Fruit fly (Drosophila melanogaster): ENCODE data around the gene Uch-L5.

The Uch-L5 gene

dm6 chr3L:9441907-9442479, 34.8 kb downstream of the Uch-L5 start, which contains the start of the genes Bet3 and Nf-YA (continued):
- TF ChIP-seq Fer3 (tag; optimal IDR thresholded peaks at IDR 0.05) = peak; percentile 16
- peak; percentile 25 for TF ChIP-seq NC2β (GFP tag; optimal IDR thresholded peaks at IDR 0.05)
- TF ChIP-seq CG10209 (GFP tag; optimal IDR thresholded peaks at IDR 0.05) = peak; percentile 36
- TF ChIP-seq Atf6 (GFP tag; IDR thresholded peaks at IDR 0.05) = 0 out of 2 replicates have a peak, but pooled peaks have one; percentile 16
- peak; percentile 55 for TF ChIP-seq bcd (GFP tag; optimal IDR thresholded peaks at IDR 0.05)
- peak; percentile 74 for TF ChIP-seq CG30403 (GFP tag; optimal IDR thresholded peaks at IDR 0.05)
- TF ChIP-seq CG9817 (tag; optimal IDR thresholded peaks at IDR 0.05) = peak; percentile 58
- TF ChIP-seq tll (GFP tag; optimal IDR thresholded peaks at IDR 0.05) = no peak
- TF ChIP-seq B-H2 (GFP tag; optimal IDR thresholded peaks at IDR 0.05) = peak; percentile 69
- peak; percentile 95 for TF ChIP-seq MBD-R2 (GFP tag; IDR thresholded peaks at IDR 0.05)
- peak; percentile 67 for TF ChIP-seq HmgD (GFP tag; optimal IDR thresholded peaks at IDR 0.05)
- TF ChIP-seq CG15514 (GFP tag; optimal IDR thresholded peaks at IDR 0.05) = peak; percentile 82
- TF ChIP-seq unc-4 (GFP tag; IDR thresholded peaks at IDR 0.05; ENCODE audit: partially characterized antibody) = peak; percentile 86
- TF ChIP-seq Jarid2 (GFP tag; optimal IDR thresholded peaks at IDR 0.05) = peak; percentile 20
- TF ChIP-seq pita (GFP tag; optimal IDR thresholded peaks at IDR 0.05) = peak; percentile 37
- peak in 1 of 2 experiments; percentile 28 for TF ChIP-seq bsh (GFP tag; optimal IDR thresholded peaks at IDR 0.05)
- no peak for TF ChIP-seq CG8765 (GFP tag; IDR thresholded peaks at IDR 0.05)
- TF ChIP-seq CG30020 (tag; optimal IDR thresholded peaks at IDR 0.05) = peak; percentile 68
- peak; percentile 8 for TF ChIP-seq CG34376 (GFP tag; optimal IDR thresholded peaks at IDR 0.05)
- TF ChIP-seq CG17359 (tag; optimal IDR thresholded peaks at IDR 0.05) = peak; percentile 9
- TF ChIP-seq Poxn (GFP tag; IDR thresholded peaks at IDR 0.05) = no peak
- peak; percentile 26 for TF ChIP-seq tx (GFP tag; optimal IDR thresholded peaks at IDR 0.05)
- peak; percentile 14 for TF ChIP-seq vfl (GFP tag; optimal IDR thresholded peaks at IDR 0.05)
- no peak for TF ChIP-seq CG16863 (GFP tag; optimal IDR thresholded peaks at IDR 0.05)
- TF ChIP-seq CG9215 (GFP tag; IDR thresholded peaks at IDR 0.05) = peak; percentile 38; the same call in 1 of the 2 replicates
- no peak for TF ChIP-seq sim (GFP tag; IDR thresholded peaks at IDR 0.05)
- peak; percentile 85 for TF ChIP-seq bbx (GFP tag; IDR thresholded peaks at IDR 0.05; ENCODE audit: partially characterized antibody)
- no peak for TF ChIP-seq odd (GFP tag; optimal IDR thresholded peaks at IDR 0.05)
- peak; percentile 26 for TF ChIP-seq CG1647 (GFP tag; optimal IDR thresholded peaks at IDR 0.05)
- no peak for TF ChIP-seq pros (GFP tag; optimal IDR thresholded peaks at IDR 0.05)
- peak; percentile 66 for TF ChIP-seq tna (GFP tag; IDR thresholded peaks at IDR 0.05; ENCODE audit: partially characterized antibody)
- peak; percentile 43 for TF ChIP-seq pho (GFP tag; optimal IDR thresholded peaks at IDR 0.05)
- no peak for TF ChIP-seq CkIIα-i1 (GFP tag; IDR thresholded peaks at IDR 0.05)
- peak; percentile 50; the same call in 1 of the 3 replicates for TF ChIP-seq Aef1 (GFP tag; IDR thresholded peaks at IDR 0.05)
- peak; percentile 11 for TF ChIP-seq fd102C (GFP tag; optimal IDR thresholded peaks at IDR 0.05)
- TF ChIP-seq CG32772 (GFP tag; IDR thresholded peaks at IDR 0.05) = peak; percentile 61
- peak; percentile 21 for TF ChIP-seq p53 (GFP tag; optimal IDR thresholded peaks at IDR 0.05)
- TF ChIP-seq CG17361 (GFP tag; IDR thresholded peaks at IDR 0.05) = peak; percentile 48
- peak; percentile 32; the same call in 1 of the 2 replicates for TF ChIP-seq ranshi (GFP tag; IDR thresholded peaks at IDR 0.05)
- peak; percentile 66 for TF ChIP-seq chn (GFP tag; optimal IDR thresholded peaks at IDR 0.05)
- peak; percentile 68 for TF ChIP-seq nmo (GFP tag; optimal IDR thresholded peaks at IDR 0.05)
- peak; percentile 93 for TF ChIP-seq row (GFP tag; IDR thresholded peaks at IDR 0.05)
- TF ChIP-seq HmgZ (tag; optimal IDR thresholded peaks at IDR 0.05) = peak; percentile 58
- TF ChIP-seq NFAT (GFP tag; IDR thresholded peaks at IDR 0.05) = peak; percentile 88
- TF ChIP-seq CG9932 (GFP tag; IDR thresholded peaks at IDR 0.05) = peak; percentile 86
- TF ChIP-seq gem (tag; optimal IDR thresholded peaks at IDR 0.05) = peak; percentile 51
- peak; percentile 2 for TF ChIP-seq CG1602 (GFP tag; optimal IDR thresholded peaks at IDR 0.05)
- TF ChIP-seq zen2 (GFP tag; IDR thresholded peaks at IDR 0.05; ENCODE audit: partially characterized antibody) = peak; percentile 86; the same call in 1 of the 3 replicates
- peak; percentile 41 for TF ChIP-seq fu2 (GFP tag; optimal IDR thresholded peaks at IDR 0.05)
